Worm (Caenorhabditis elegans): ENCODE measurements around the gene lias-1.

lias-1 gene

DNA sequence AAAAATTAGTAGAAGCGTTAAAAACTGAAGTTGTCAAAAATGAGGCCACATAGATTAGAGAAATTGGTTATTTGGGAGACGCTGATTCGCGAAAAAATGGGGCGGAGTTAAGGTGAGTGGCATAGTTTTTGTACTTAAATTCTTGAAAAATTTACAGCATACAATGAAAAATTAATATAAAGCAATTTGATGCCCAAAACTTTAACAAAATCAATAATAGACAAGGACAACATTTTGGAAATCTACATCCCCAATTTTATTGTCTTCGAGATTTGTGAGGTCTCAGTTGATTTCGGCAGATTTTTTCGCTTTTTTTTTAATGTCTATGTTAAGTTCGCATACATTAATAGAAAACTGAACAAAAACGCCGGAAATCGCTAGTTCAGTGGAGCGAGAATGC is 28.7 kb downstream of the lias-1 start (continued):
- TF ChIP-seq tbx-2 (tag; optimal IDR thresholded peaks at IDR 0.05) (peak; percentile 97), elt-2 (tag; optimal IDR thresholded peaks at IDR 0.05) (peak; percentile 88), pha-2 (tag; optimal IDR thresholded peaks at IDR 0.05) (peak; percentile 74), ztf-16 (tag; optimal IDR thresholded peaks at IDR 0.05) (peak; percentile 73), hlh-15 (tag; optimal IDR thresholded peaks at IDR 0.05) (peak; percentile 81), tbx-7 (tag; optimal IDR thresholded peaks at IDR 0.05) (peak; percentile 99), dmd-4 (tag; optimal IDR thresholded peaks at IDR 0.05; ENCODE audit: borderline replicate concordance) (peak; percentile 44), che-1 (tag; optimal IDR thresholded peaks at IDR 0.05) (peak; percentile 36), ceh-48 (tag; optimal IDR thresholded peaks at IDR 0.05) (no peak), madf-2 (tag; optimal IDR thresholded peaks at IDR 0.05) (no peak), ceh-9 (tag; optimal IDR thresholded peaks at IDR 0.05) (no peak), T23F11.4 (GFP tag; optimal IDR thresholded peaks at IDR 0.05) (no peak), lim-6 (tag; optimal IDR thresholded peaks at IDR 0.05) (peak; percentile 94), F13H6.1 (tag; optimal IDR thresholded peaks at IDR 0.05) (peak; percentile 79)

DNA sequence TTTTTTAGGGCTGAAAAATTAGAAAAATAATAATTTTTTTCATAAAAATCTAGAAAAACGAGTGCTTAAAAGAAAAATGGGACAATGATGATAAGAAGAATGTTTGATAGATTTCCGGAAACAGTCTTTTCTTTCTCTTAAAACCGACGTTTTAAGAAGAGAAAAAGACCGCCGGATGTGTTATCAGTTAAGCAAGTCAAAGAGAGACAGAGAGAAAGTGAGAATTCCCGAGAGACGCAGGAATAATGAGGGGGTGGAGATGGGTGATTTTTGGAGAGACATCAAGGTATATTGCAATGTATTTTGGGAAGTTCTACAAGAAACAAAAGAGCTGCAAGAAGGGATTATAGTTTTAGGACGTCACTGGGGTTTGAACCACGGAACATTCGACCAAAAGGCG is 29.4 kb downstream of the lias-1 start, which contains the start of gene C34C12.9:
Gene C34C12.9 (minus strand): TSS at position 16 of the 400 bp plus-strand sequence.
- no peak for TF ChIP-seq ceh-2 (tag; optimal IDR thresholded peaks at IDR 0.05)
- TF ChIP-seq tbx-2 (tag; optimal IDR thresholded peaks at IDR 0.05): no peak
- no peak for TF ChIP-seq unc-42 (tag; optimal IDR thresholded peaks at IDR 0.05)
- no peak for TF ChIP-seq elt-4 (tag; optimal IDR thresholded peaks at IDR 0.05)
- TF ChIP-seq ceh-19 (GFP tag; optimal IDR thresholded peaks at IDR 0.05): no peak

DNA sequence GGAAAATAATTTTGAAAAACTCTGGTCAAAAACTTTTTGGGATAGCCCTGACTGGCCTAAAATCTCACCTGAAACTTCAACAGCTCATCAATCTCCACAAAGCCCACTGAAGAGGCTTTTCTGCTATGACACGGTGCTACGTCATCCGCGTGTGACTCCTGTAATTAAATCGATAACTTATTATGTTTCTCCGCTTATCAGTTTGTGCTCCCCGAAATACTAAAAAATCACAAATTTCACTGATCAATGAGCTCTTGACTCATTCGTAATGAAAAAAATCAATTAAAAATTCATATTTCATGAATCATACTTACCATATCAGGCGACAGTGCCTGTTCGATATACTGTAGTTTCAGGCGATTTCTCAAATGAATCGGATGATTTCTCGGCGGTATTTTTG is 29.9 kb downstream of the lias-1 start:
- TF ChIP-seq T23F11.4 (GFP tag; optimal IDR thresholded peaks at IDR 0.05): no peak
- TF ChIP-seq eyg-1 (tag; optimal IDR thresholded peaks at IDR 0.05): no peak
- no peak for TF ChIP-seq hlh-8 (tag; optimal IDR thresholded peaks at IDR 0.05)
- no peak for TF ChIP-seq pag-3 (tag; optimal IDR thresholded peaks at IDR 0.05; ENCODE audit: borderline replicate concordance)
- no peak for TF ChIP-seq nfya-1 (tag; optimal IDR thresholded peaks at IDR 0.05)
- no peak for TF ChIP-seq C38D4.7 (GFP tag; optimal IDR thresholded peaks at IDR 0.05)
- TF ChIP-seq ref-2 (tag; optimal IDR thresholded peaks at IDR 0.05): no peak
- TF ChIP-seq dmd-4 (tag; optimal IDR thresholded peaks at IDR 0.05; ENCODE audit: borderline replicate concordance): no peak
- TF ChIP-seq lin-11 (tag; optimal IDR thresholded peaks at IDR 0.05): no peak
- no peak for TF ChIP-seq ceh-48 (tag; optimal IDR thresholded peaks at IDR 0.05)
- no peak for TF ChIP-seq lim-6 (tag; optimal IDR thresholded peaks at IDR 0.05)
- TF ChIP-seq unc-42 (tag; optimal IDR thresholded peaks at IDR 0.05): no peak

DNA sequence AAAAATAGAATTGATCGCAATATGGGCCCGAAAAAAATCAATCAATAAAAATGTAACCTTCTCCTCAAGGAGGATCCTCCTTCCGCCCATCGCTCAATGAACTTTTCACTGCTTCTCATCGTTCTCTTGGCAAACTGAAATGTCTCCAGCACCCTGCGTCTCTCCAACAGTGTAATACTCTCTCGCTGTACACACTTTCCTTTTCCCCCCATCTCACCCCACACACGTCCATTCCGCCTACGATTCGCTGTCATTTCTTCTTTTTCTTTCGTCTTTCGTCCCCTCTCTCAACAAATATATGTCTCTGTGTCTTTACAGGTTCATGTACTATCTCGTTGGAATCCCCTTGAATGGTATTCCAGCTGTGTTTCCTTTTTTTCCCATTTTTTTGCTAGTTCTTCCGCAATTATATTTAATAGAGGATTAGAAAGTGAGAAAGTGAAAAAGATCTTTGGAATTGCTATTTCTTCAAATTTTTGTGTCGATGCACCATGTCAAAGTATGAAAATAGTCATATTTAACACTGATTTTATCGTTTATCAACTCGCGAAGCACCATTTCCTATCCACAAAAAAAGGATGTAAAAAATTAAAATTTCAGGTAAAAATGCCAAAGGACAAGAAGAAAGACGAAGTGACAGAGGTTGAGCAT is 33.4 kb downstream of the lias-1 start, which contains the start of gene rsu-1:
Gene rsu-1 (plus strand): TSS at position 601 of the 651 bp plus-strand sequence.
- TF ChIP-seq ref-2 (tag; optimal IDR thresholded peaks at IDR 0.05): peak; percentile 71
- peak; percentile 25 for TF ChIP-seq C08G9.2 (tag; optimal IDR thresholded peaks at IDR 0.05)
- peak; percentile 41 for TF ChIP-seq F13H6.1 (tag; optimal IDR thresholded peaks at IDR 0.05)
- TF ChIP-seq elt-2 (tag; optimal IDR thresholded peaks at IDR 0.05): peak; percentile 7
- TF ChIP-seq Y22D7AL.16 (tag; optimal IDR thresholded peaks at IDR 0.05): no peak
- TF ChIP-seq elt-4 (tag; optimal IDR thresholded peaks at IDR 0.05): no peak
- peak; percentile 43 for TF ChIP-seq rnt-1 (tag; optimal IDR thresholded peaks at IDR 0.05)
- TF ChIP-seq nfya-1 (tag; optimal IDR thresholded peaks at IDR 0.05): peak; percentile 82
- peak; percentile 78 for TF ChIP-seq unc-55 (GFP tag; optimal IDR thresholded peaks at IDR 0.05)
- TF ChIP-seq ceh-2 (tag; optimal IDR thresholded peaks at IDR 0.05): peak; percentile 47
- TF ChIP-seq pat-9 (tag; optimal IDR thresholded peaks at IDR 0.05): peak; percentile 44
- peak; percentile 64 for TF ChIP-seq ceh-18 (tag; optimal IDR thresholded peaks at IDR 0.05)
- TF ChIP-seq sdc-2 (tag; optimal IDR thresholded peaks at IDR 0.05): peak; percentile 48
- no peak for TF ChIP-seq odd-2 (tag; optimal IDR thresholded peaks at IDR 0.05)
- peak; percentile 56 for TF ChIP-seq ceh-34 (tag; optimal IDR thresholded peaks at IDR 0.05)
- no peak for TF ChIP-seq gmeb-2 (tag; optimal IDR thresholded peaks at IDR 0.05)
- peak; percentile 16 for TF ChIP-seq unc-42 (tag; optimal IDR thresholded peaks at IDR 0.05)
- TF ChIP-seq C38D4.7 (GFP tag; optimal IDR thresholded peaks at IDR 0.05): no peak
- peak; percentile 64 for TF ChIP-seq ceh-31 (tag; optimal IDR thresholded peaks at IDR 0.05)
- TF ChIP-seq tbx-2 (tag; optimal IDR thresholded peaks at IDR 0.05): peak; percentile 74
